Worm (Caenorhabditis elegans) whole organism, midembryonic: Measurements from ENCODE around the gene sqst-1.

Experiments
- T22C8.4 ChIP-seq: fragments of 200-800 bp; sonication (Bioruptor generic); IDR thresholded peaks from 2 replicates; pipeline ENCODE4 v1.3.6; 2022; ENCODE audit warnings: missing genetic modification characterization, missing compliant biosample characterization
- cog-1 ChIP-seq: sonication (generic microtip); optimal IDR thresholded peaks from 2 replicates; lab custom pipeline; 2016; ENCODE audit warnings: missing genetic modification characterization, missing compliant biosample characterization
- flt-1 ChIP-seq: fragments of 200-800 bp; sonication (Bioruptor generic); IDR thresholded peaks from 2 replicates; pipeline ENCODE4 v1.3.6; 2022; ENCODE audit warnings: missing genetic modification characterization, missing compliant biosample characterization
- klf-2 ChIP-seq: fragments of 200-800 bp; sonication (Bioruptor generic); conservative IDR thresholded peaks from 2 replicates; pipeline ENCODE4 v1.3.6; 2022; ENCODE audit warnings: missing genetic modification reagents, missing genetic modification characterization, missing compliant biosample characterization
- ref-1 ChIP-seq: fragments of 200-800 bp; sonication (Bioruptor generic); conservative IDR thresholded peaks from 2 replicates; pipeline ENCODE4 v1.3.6; 2022; ENCODE audit warnings: missing genetic modification reagents, missing genetic modification characterization, missing compliant biosample characterization
- tab-1 ChIP-seq: fragments of 200-800 bp; sonication (Bioruptor generic); IDR thresholded peaks from 2 replicates; pipeline ENCODE4 v1.3.6; 2022; ENCODE audit warnings: missing genetic modification characterization, missing compliant biosample characterization
- ztf-23 ChIP-seq: fragments of 200-800 bp; sonication (Bioruptor generic); IDR thresholded peaks from 2 replicates; pipeline ENCODE4 v1.3.6; 2022; ENCODE audit warnings: missing genetic modification reagents, missing genetic modification characterization, missing compliant biosample characterization
- ztf-29 ChIP-seq: fragments of 200-800 bp; sonication (Bioruptor generic); IDR thresholded peaks from 2 replicates; pipeline ENCODE4 v1.3.6; 2022; ENCODE audit warnings: missing genetic modification reagents, missing genetic modification characterization, missing compliant biosample characterization

DNA sequence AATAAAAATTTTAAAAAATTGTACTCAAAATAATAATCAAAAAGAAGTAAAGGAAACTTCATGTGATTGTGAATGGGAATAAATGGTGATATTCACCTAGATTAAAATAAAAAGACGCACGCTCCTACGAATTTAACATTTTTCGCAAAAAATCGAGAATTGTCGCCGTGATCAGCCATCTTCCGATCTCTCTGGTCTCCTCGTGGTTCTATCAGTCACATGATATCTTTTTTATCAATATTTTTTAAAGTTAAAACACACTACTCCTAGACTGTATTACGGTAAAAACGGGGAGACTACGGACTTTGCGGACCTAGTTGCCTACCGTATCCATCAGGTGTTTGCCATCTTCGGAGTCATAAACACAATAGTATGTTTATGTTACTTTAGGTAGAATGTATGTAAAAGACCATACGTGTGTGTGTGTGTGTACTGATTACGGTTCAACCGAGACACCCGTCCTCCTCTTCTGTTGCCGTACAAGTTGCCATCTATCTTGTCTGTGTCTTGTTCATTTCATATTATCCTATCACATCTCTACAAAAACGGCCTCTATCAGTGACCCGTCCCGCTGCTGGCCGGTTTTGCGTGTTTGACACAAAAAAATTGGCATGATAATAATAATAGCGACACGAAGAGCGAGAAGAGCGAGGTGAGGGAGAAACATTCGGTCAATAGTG, 12.6 kb downstream of the sqst-1 start, which contains the start of gene T12G3.2:
- TF ChIP-seq tab-1 (GFP tag; lab: Robert Waterston, UW) (no peak), cog-1 (tag; lab: Kevin White, UChicago) (no peak), klf-2 (GFP tag; lab: Robert Waterston, UW) (no peak), flt-1 (GFP tag; lab: Robert Waterston, UW) (no peak), T22C8.4 (no peak), ztf-29 (no peak), ztf-23 (no peak), ref-1 (GFP tag; lab: Robert Waterston, UW) (no peak)
